Worm (Caenorhabditis elegans) whole organism, L3 larva: ENCODE measurements around the gene pfn-3.

Experiments used
- egl-27 ChIP-seq: sonication (generic microtip); optimal IDR thresholded peaks from 4 replicates; lab custom pipeline; 2017; ENCODE audit warnings: missing biosample characterization, missing genetic modification reagents, missing genetic modification characterization
- elt-2 ChIP-seq: sonication (generic microtip); optimal IDR thresholded peaks from 2 replicates; lab custom pipeline; 2016; ENCODE audit warnings: missing genetic modification reagents, mild to moderate bottlenecking, missing genetic modification characterization, missing compliant biosample characterization
- nhr-67 ChIP-seq: fragments of 150-350 bp; optimal IDR thresholded peaks from 2 replicates; lab custom pipeline; 2014; ENCODE audit warnings: missing biosample characterization, missing genetic modification characterization
- nhr-77 ChIP-seq: fragments of 150-350 bp; optimal IDR thresholded peaks from 2 replicates; lab custom pipeline; 2014; ENCODE audit warnings: missing biosample characterization, missing genetic modification characterization
- snpc-4 ChIP-seq: fragments of 150-350 bp; optimal IDR thresholded peaks from 2 replicates; lab custom pipeline; 2014; ENCODE audit warnings: missing biosample characterization, missing genetic modification characterization

The pfn-3 gene

DNA sequence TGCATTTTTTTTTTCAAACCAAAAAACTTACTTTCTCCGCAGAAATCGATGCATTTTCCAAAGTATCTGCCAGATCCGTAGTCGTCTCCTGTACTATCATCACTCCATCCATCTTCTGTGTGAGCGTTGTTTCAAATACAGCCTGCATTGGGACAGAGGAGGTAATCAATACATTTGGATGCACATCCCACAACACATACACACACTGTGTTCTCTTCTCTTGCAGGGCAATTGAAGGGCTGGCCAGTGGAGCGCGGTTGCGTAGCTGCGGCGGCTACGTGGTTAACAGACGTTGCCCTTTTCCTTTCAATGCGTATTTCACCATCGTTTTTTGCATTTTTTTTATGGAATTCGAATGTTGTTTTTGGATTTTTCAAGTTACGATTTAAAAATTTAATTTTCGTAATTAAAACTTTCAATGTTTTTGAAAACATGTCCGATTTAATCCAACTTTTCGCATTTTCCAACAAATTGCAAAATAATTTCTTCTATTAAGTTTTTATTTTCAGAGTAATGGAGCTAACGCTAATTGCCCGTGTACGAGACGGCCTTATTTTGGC is 45.3 kb downstream of the pfn-3 start, which contains the start of the genes stau-1 and sec-22 (continued):
- TF ChIP-seq nhr-67 (tag; lab: Kevin White, UChicago) (no peak), egl-27 (tag; lab: Kevin White, UChicago) (no peak)
- TF ChIP-seq, all 47 proteins: peak for 8

- TF ChIP-seq snpc-4: no peak
- TF ChIP-seq elt-2 (tag; lab: Kevin White, UChicago): no peak
- TF ChIP-seq nhr-77 (tag; lab: Kevin White, UChicago): no peak
Measured at ce11 chrX:1030867-1031266, 49.6 kb downstream of the pfn-3 start.
